Fruit fly (Drosophila melanogaster): ENCODE results near the gene r-l.

dm6 chr3R:21071943-21072500 is 1.1 kb downstream of the r-l start:
- no peak for TF ChIP-seq CG4496 (GFP tag; IDR thresholded peaks at IDR 0.05)
- no peak for TF ChIP-seq CG17806 (tag; optimal IDR thresholded peaks at IDR 0.05)
- no peak for TF ChIP-seq CG14655 (GFP tag; optimal IDR thresholded peaks at IDR 0.05)
- TF ChIP-seq CG8159 (tag; optimal IDR thresholded peaks at IDR 0.05) = no peak
- TF ChIP-seq CG10348 (GFP tag; IDR thresholded peaks at IDR 0.05) = no peak
- TF ChIP-seq D1 (tag; optimal IDR thresholded peaks at IDR 0.05) = no peak
- no peak for TF ChIP-seq Snoo (tag; optimal IDR thresholded peaks at IDR 0.05)
- no peak for TF ChIP-seq rn (GFP tag; IDR thresholded peaks at IDR 0.05)
- no peak for TF ChIP-seq Ets98B (GFP tag; IDR thresholded peaks at IDR 0.05)
- no peak for TF ChIP-seq Pif1A (GFP tag; optimal IDR thresholded peaks at IDR 0.05)
